Worm (Caenorhabditis elegans): Measurements from ENCODE around the gene scl-17.

Gene scl-17

ce11 chrII:1453209-1453608 lies 8.2 kb downstream of the scl-17 start:
- TF ChIP-seq ztf-25 (GFP tag; IDR thresholded peaks at IDR 0.05) (0 out of 2 replicates have a peak, but pooled peaks have one; percentile 26), sea-2 (GFP tag; IDR thresholded peaks at IDR 0.05) (0 out of 2 replicates have a peak, but pooled peaks have one; percentile 24), nfya-2 (GFP tag; IDR thresholded peaks at IDR 0.05) (peak; percentile 52; the same call in 1 of the 2 replicates)

ce11 chrII:1453707-1454106 lies 8.7 kb downstream of the scl-17 start:
- TF ChIP-seq F39B2.1 (GFP tag; IDR thresholded peaks at IDR 0.05), result 0 out of 2 replicates have a peak, but pooled peaks have one; percentile 11
- TF ChIP-seq sea-2 (GFP tag; IDR thresholded peaks at IDR 0.05), result peak; percentile 62; the same call in 1 of the 2 replicates
- TF ChIP-seq ztf-28 (GFP tag; IDR thresholded peaks at IDR 0.05), result peak; percentile 54; the same call in 1 of the 2 replicates
- TF ChIP-seq cebp-2 (GFP tag; IDR thresholded peaks at IDR 0.05), result peak; percentile 35; the same call in 1 of the 2 replicates

ce11 chrII:1454379-1454778 lies 9.4 kb downstream of the scl-17 start:
- TF ChIP-seq cebp-2 (GFP tag; IDR thresholded peaks at IDR 0.05), result 0 out of 2 replicates have a peak, but pooled peaks have one; percentile 53
- TF ChIP-seq egrh-3 (GFP tag; IDR thresholded peaks at IDR 0.05), result 0 out of 2 replicates have a peak, but pooled peaks have one; percentile 19

ce11 chrII:1457784-1458183 lies 12.8 kb downstream of the scl-17 start:
- peak; percentile 68; the same call in 1 of the 2 replicates for TF ChIP-seq ztf-6 (GFP tag; IDR thresholded peaks at IDR 0.05)
- 0 out of 2 replicates have a peak, but pooled peaks have one; percentile 23 for TF ChIP-seq Y67H2A.10 (GFP tag; conservative IDR thresholded peaks at IDR 0.05)
- TF ChIP-seq nfyb-1 (GFP tag; IDR thresholded peaks at IDR 0.05), result 0 out of 2 replicates have a peak, but pooled peaks have one; percentile 18
- TF ChIP-seq ceh-100 (GFP tag; IDR thresholded peaks at IDR 0.05), result 0 out of 2 replicates have a peak, but pooled peaks have one; percentile 20
- TF ChIP-seq bed-1 (GFP tag; IDR thresholded peaks at IDR 0.05), result 0 out of 2 replicates have a peak, but pooled peaks have one; percentile 85
- 0 out of 2 replicates have a peak, but pooled peaks have one; percentile 79 for TF ChIP-seq F37B4.10 (GFP tag; IDR thresholded peaks at IDR 0.05)
- 0 out of 2 replicates have a peak, but pooled peaks have one; percentile 12 for TF ChIP-seq lag-1 (GFP tag; IDR thresholded peaks at IDR 0.05)
- TF ChIP-seq hsf-1 (GFP tag; IDR thresholded peaks at IDR 0.05), result peak; percentile 40; the same call in 1 of the 2 replicates
- TF ChIP-seq nfya-2 (GFP tag; IDR thresholded peaks at IDR 0.05), result peak; percentile 30; the same call in 1 of the 2 replicates
- peak; percentile 48; the same call in 1 of the 2 replicates for TF ChIP-seq egrh-3 (GFP tag; IDR thresholded peaks at IDR 0.05)
- TF ChIP-seq K11D2.4 (GFP tag; IDR thresholded peaks at IDR 0.05), result 0 out of 2 replicates have a peak, but pooled peaks have one; percentile 30
- peak; percentile 73; the same call in 1 of the 2 replicates for TF ChIP-seq madf-3 (GFP tag; IDR thresholded peaks at IDR 0.05)
- 0 out of 2 replicates have a peak, but pooled peaks have one; percentile 63 for TF ChIP-seq sea-2 (GFP tag; IDR thresholded peaks at IDR 0.05)
- TF ChIP-seq ztf-25 (GFP tag; IDR thresholded peaks at IDR 0.05), result 0 out of 2 replicates have a peak, but pooled peaks have one; percentile 31

ce11 chrII:1466448-1466847 lies 21.4 kb downstream of the scl-17 start, which contains the start of gene Y51H7C.13:
TSS of gene Y51H7C.13 (minus strand) at chrII:1466548.
- TF ChIP-seq B0035.1 (tag; optimal IDR thresholded peaks at IDR 0.05) (no peak), nhr-27 (tag; optimal IDR thresholded peaks at IDR 0.05) (no peak), unc-130 (GFP tag; optimal IDR thresholded peaks at IDR 0.05) (no peak), tbx-9 (tag; optimal IDR thresholded peaks at IDR 0.05; ENCODE audit: borderline replicate concordance) (no peak)

- TF ChIP-seq egrh-3 (GFP tag; IDR thresholded peaks at IDR 0.05) (peak; percentile 86), zfh-2 (GFP tag; conservative IDR thresholded peaks at IDR 0.05) (peak; percentile 65)
Observed at ce11 chrII:1467711-1468110, 22.7 kb downstream of the scl-17 start, which contains the start of gene Y51H7C.1. TSS of gene Y51H7C.1 (plus strand) at chrII:1467727.

- TF ChIP-seq F37B4.10 (GFP tag; IDR thresholded peaks at IDR 0.05), result 0 out of 2 replicates have a peak, but pooled peaks have one; percentile 56
- no peak for TF ChIP-seq ZK185.1 (tag; optimal IDR thresholded peaks at IDR 0.05; ENCODE audit: poor library complexity, severe bottlenecking)
- TF ChIP-seq cebp-1 (GFP tag; IDR thresholded peaks at IDR 0.05), result no peak
- TF ChIP-seq cebp-1 (tag; optimal IDR thresholded peaks at IDR 0.05), result no peak
- TF ChIP-seq F10E7.11 (tag; optimal IDR thresholded peaks at IDR 0.05), result no peak
- no peak for TF ChIP-seq ceh-27 (GFP tag; optimal IDR thresholded peaks at IDR 0.05)
- TF ChIP-seq lin-54 (GFP tag; optimal IDR thresholded peaks at IDR 0.05), result no peak
- TF ChIP-seq ama-1 (optimal IDR thresholded peaks at IDR 0.05), result no peak
- TF ChIP-seq ama-1 (GFP tag; optimal IDR thresholded peaks at IDR 0.05), result no peak
- TF ChIP-seq sdz-38 (tag; optimal IDR thresholded peaks at IDR 0.05), result no peak
- no peak for TF ChIP-seq T26A5.8 (tag; optimal IDR thresholded peaks at IDR 0.05)
- TF ChIP-seq ztf-22 (GFP tag; optimal IDR thresholded peaks at IDR 0.05), result no peak
- no peak for TF ChIP-seq tbp1 (GFP tag; optimal IDR thresholded peaks at IDR 0.05)
- TF ChIP-seq madf-6 (GFP tag; IDR thresholded peaks at IDR 0.05), result no peak
- TF ChIP-seq him-1 (tag; optimal IDR thresholded peaks at IDR 0.05), result no peak
- peak; percentile 73 for TF ChIP-seq zfh-2 (GFP tag; conservative IDR thresholded peaks at IDR 0.05)
Observed at ce11 chrII:1470515-1470966, 25.5 kb downstream of the scl-17 start, which contains the start of gene H17B01.2. TSS of gene H17B01.2 (plus strand) at chrII:1470565.
